Fruit fly (Drosophila melanogaster) whole organism, prepupa: ENCODE data around the gene CG42704.

Experiments used
- Blimp-1 ChIP-seq: fragments of 200-800 bp; sonication (Bioruptor generic); optimal IDR thresholded peaks from 3 replicates; lab custom pipeline; 2017; ENCODE audit warnings: missing biosample characterization, missing genetic modification characterization, mild to moderate bottlenecking, moderate library complexity, missing genetic modification reagents
- CG34406 ChIP-seq: fragments of 200-800 bp; sonication (Bioruptor generic); optimal IDR thresholded peaks from 3 replicates; lab custom pipeline; 2016; ENCODE audit warnings: missing biosample characterization, missing genetic modification characterization
- CG9139 ChIP-seq: fragments of 200-800 bp; sonication (Bioruptor generic); optimal IDR thresholded peaks from 3 replicates; lab custom pipeline; 2017; ENCODE audit warnings: missing biosample characterization, mild to moderate bottlenecking, missing genetic modification characterization
- Hr39 ChIP-seq: fragments of 200-800 bp; sonication (Bioruptor generic); optimal IDR thresholded peaks from 2 replicates; lab custom pipeline; 2016; ENCODE audit warnings: missing biosample characterization, missing genetic modification characterization
- OdsH ChIP-seq: fragments of 200-800 bp; sonication (Bioruptor generic); optimal IDR thresholded peaks from 3 replicates; lab custom pipeline; 2016; ENCODE audit warnings: missing biosample characterization, missing genetic modification characterization
- vri ChIP-seq: fragments of 200-800 bp; sonication (Bioruptor generic); optimal IDR thresholded peaks from 3 replicates; lab custom pipeline; 2016; ENCODE audit warnings: missing biosample characterization, mild to moderate bottlenecking, missing genetic modification characterization

DNA sequence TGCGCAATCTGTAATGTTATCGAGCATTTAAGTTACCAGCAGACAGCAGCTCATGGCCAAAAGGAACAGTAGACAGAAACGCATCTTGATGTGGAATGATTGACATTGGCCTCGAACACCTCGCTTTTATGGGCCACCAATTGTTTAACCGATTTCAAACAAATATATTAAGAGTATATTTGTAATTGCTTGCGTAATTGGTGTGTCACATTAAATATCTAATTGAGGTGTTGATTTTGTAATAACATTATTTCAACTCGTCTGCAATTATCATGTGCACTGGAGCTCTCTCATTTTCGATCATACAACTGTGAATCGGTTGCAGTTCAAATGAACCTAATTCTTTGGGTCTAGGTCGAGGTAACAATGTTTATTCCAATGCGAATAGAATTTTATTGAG is 13.2 kb downstream of the CG42704 start, which contains the start of gene CG32726:
- TF ChIP-seq CG34406 (GFP tag; lab: Kevin White, UChicago) (no peak), vri (GFP tag; lab: Kevin White, UChicago) (no peak), OdsH (no peak), Hr39 (no peak), CG9139 (GFP tag; lab: Kevin White, UChicago) (no peak), Blimp-1 (no peak)
